Worm (Caenorhabditis elegans) whole organism, L3 larva: ENCODE data around the gene B0491.6.

Experiments used
- R02D3.7 ChIP-seq: fragments of 150-350 bp; optimal IDR thresholded peaks from 2 replicates; lab custom pipeline; 2014; ENCODE audit warnings: missing biosample characterization, missing genetic modification characterization
- ZK546.5 ChIP-seq: sonication (generic microtip); optimal IDR thresholded peaks from 2 replicates; lab custom pipeline; 2017; ENCODE audit warnings: missing biosample characterization, missing genetic modification characterization
- aly-2 ChIP-seq: fragments of 150-350 bp; optimal IDR thresholded peaks from 2 replicates; lab custom pipeline; 2014; ENCODE audit warnings: missing biosample characterization, missing genetic modification characterization
- ama-1 ChIP-seq: fragments of 150-350 bp; optimal IDR thresholded peaks from 2 replicates; lab custom pipeline; 2018
- ceh-16 ChIP-seq: sonication (generic microtip); optimal IDR thresholded peaks from 2 replicates; lab custom pipeline; 2017; ENCODE audit warnings: missing biosample characterization, missing genetic modification characterization
- ceh-28 ChIP-seq: fragments of 150-350 bp; optimal IDR thresholded peaks from 2 replicates; lab custom pipeline; 2014; ENCODE audit warnings: missing biosample characterization, missing genetic modification reagents, missing genetic modification characterization
- ceh-82 ChIP-seq: fragments of 150-350 bp; optimal IDR thresholded peaks from 2 replicates; lab custom pipeline; 2014; ENCODE audit warnings: missing biosample characterization, missing genetic modification characterization
- ceh-9 ChIP-seq: sonication (generic microtip); optimal IDR thresholded peaks from 2 replicates; lab custom pipeline; 2018; ENCODE audit warnings: missing biosample characterization, missing genetic modification characterization
- daf-12 ChIP-seq: fragments of 150-350 bp; optimal IDR thresholded peaks from 2 replicates; lab custom pipeline; 2014; ENCODE audit warnings: missing biosample characterization, missing genetic modification reagents, missing genetic modification characterization
- egl-27 ChIP-seq: sonication (generic microtip); optimal IDR thresholded peaks from 4 replicates; lab custom pipeline; 2017; ENCODE audit warnings: missing biosample characterization, missing genetic modification reagents, missing genetic modification characterization
- egl-5 ChIP-seq: fragments of 150-350 bp; optimal IDR thresholded peaks from 2 replicates; lab custom pipeline; 2017; ENCODE audit warnings: missing biosample characterization, missing genetic modification reagents, missing genetic modification characterization, inconsistent platforms
- elt-1 ChIP-seq: fragments of 150-350 bp; optimal IDR thresholded peaks from 2 replicates; lab custom pipeline; 2014; ENCODE audit warnings: missing biosample characterization, missing genetic modification characterization
- elt-2 ChIP-seq: sonication (generic microtip); optimal IDR thresholded peaks from 2 replicates; lab custom pipeline; 2016; ENCODE audit warnings: missing genetic modification reagents, mild to moderate bottlenecking, missing genetic modification characterization, missing compliant biosample characterization
- elt-3 ChIP-seq, 3 experiments: fragments of 150-350 bp in 1 of 3; sonication (generic microtip) in 2 of 3; optimal IDR thresholded peaks; 2 replicates in 2 of 3; 4 replicates in 1 of 3; lab custom pipeline; 2014 to 2017; ENCODE audit warnings: missing biosample characterization in 3 of 3, missing genetic modification characterization in 3 of 3
- eor-1 ChIP-seq, 2 experiments: fragments of 150-350 bp; optimal IDR thresholded peaks; 2 replicates each; lab custom pipeline; 2014 to 2018; ENCODE audit warnings: missing biosample characterization in 2 of 2, missing genetic modification characterization in 2 of 2
- fkh-10 ChIP-seq: sonication (generic microtip); optimal IDR thresholded peaks from 2 replicates; lab custom pipeline; 2017; ENCODE audit warnings: missing biosample characterization, missing genetic modification reagents, missing genetic modification characterization
- fkh-2 ChIP-seq: fragments of 150-350 bp; optimal IDR thresholded peaks from 2 replicates; lab custom pipeline; 2014; ENCODE audit warnings: missing biosample characterization, missing genetic modification reagents, missing genetic modification characterization
- fos-1 ChIP-seq: fragments of 150-350 bp; optimal IDR thresholded peaks from 2 replicates; lab custom pipeline; 2014; ENCODE audit warnings: missing biosample characterization, missing genetic modification characterization
- hmg-11 ChIP-seq: sonication (generic microtip); optimal IDR thresholded peaks from 2 replicates; lab custom pipeline; 2016; ENCODE audit warnings: missing genetic modification characterization, missing compliant biosample characterization
- jun-1 ChIP-seq: fragments of 150-350 bp; optimal IDR thresholded peaks from 2 replicates; lab custom pipeline; 2014; ENCODE audit warnings: missing biosample characterization, missing genetic modification reagents, missing genetic modification characterization
- lin-15B ChIP-seq: fragments of 150-350 bp; optimal IDR thresholded peaks from 2 replicates; lab custom pipeline; 2014; ENCODE audit warnings: missing biosample characterization, missing genetic modification characterization
- lin-39 ChIP-seq: fragments of 150-350 bp; optimal IDR thresholded peaks from 2 replicates; lab custom pipeline; 2018; ENCODE audit warnings: missing biosample characterization, missing genetic modification reagents, missing genetic modification characterization
- lsy-12 ChIP-seq: sonication (generic microtip); optimal IDR thresholded peaks from 2 replicates; lab custom pipeline; 2016; ENCODE audit warnings: mild to moderate bottlenecking, missing genetic modification characterization, missing compliant biosample characterization
- mdl-1 ChIP-seq: fragments of 150-350 bp; optimal IDR thresholded peaks from 2 replicates; lab custom pipeline; 2014; ENCODE audit warnings: missing biosample characterization, missing genetic modification characterization
- mml-1 ChIP-seq: fragments of 150-350 bp; sonication (generic microtip); optimal IDR thresholded peaks from 3 replicates; lab custom pipeline; 2014; ENCODE audit warnings: missing biosample characterization, missing genetic modification characterization
- nfya-1 ChIP-seq: sonication (generic microtip); optimal IDR thresholded peaks from 2 replicates; lab custom pipeline; 2017; ENCODE audit warnings: missing genetic modification characterization, mild to moderate bottlenecking, missing compliant biosample characterization, antibody characterized with exemption, moderate library complexity; ENCODE audit not compliant: insufficient read depth
- nhr-11 ChIP-seq: fragments of 150-350 bp; optimal IDR thresholded peaks from 2 replicates; lab custom pipeline; 2014; ENCODE audit warnings: missing biosample characterization, missing genetic modification characterization
- nhr-12 ChIP-seq: fragments of 150-350 bp; optimal IDR thresholded peaks from 2 replicates; lab custom pipeline; 2014; ENCODE audit warnings: missing biosample characterization, missing genetic modification characterization
- nhr-23 ChIP-seq: fragments of 150-350 bp; optimal IDR thresholded peaks from 2 replicates; lab custom pipeline; 2014; ENCODE audit warnings: missing biosample characterization, missing genetic modification reagents, missing genetic modification characterization
- nhr-237 ChIP-seq: fragments of 150-350 bp; optimal IDR thresholded peaks from 2 replicates; lab custom pipeline; 2014; ENCODE audit warnings: missing biosample characterization, missing genetic modification characterization
- nhr-25 ChIP-seq: sonication (generic microtip); optimal IDR thresholded peaks from 2 replicates; lab custom pipeline; 2017; ENCODE audit warnings: missing biosample characterization, missing genetic modification characterization
- nhr-28 ChIP-seq: fragments of 150-350 bp; optimal IDR thresholded peaks from 2 replicates; lab custom pipeline; 2014; ENCODE audit warnings: missing biosample characterization, missing genetic modification characterization
- nhr-43 ChIP-seq: sonication (generic microtip); optimal IDR thresholded peaks from 2 replicates; lab custom pipeline; 2016; ENCODE audit warnings: mild to moderate bottlenecking, missing genetic modification characterization, missing compliant biosample characterization; ENCODE audit not compliant: poor library complexity, severe bottlenecking
- nhr-67 ChIP-seq: fragments of 150-350 bp; optimal IDR thresholded peaks from 2 replicates; lab custom pipeline; 2014; ENCODE audit warnings: missing biosample characterization, missing genetic modification characterization
- nhr-76 ChIP-seq: fragments of 150-350 bp; sonication (generic microtip); optimal IDR thresholded peaks from 5 replicates; lab custom pipeline; 2014; ENCODE audit warnings: missing biosample characterization, missing genetic modification characterization
- nhr-77 ChIP-seq: fragments of 150-350 bp; optimal IDR thresholded peaks from 2 replicates; lab custom pipeline; 2014; ENCODE audit warnings: missing biosample characterization, missing genetic modification characterization
- pha-4 ChIP-seq: fragments of 150-350 bp; optimal IDR thresholded peaks from 2 replicates; lab custom pipeline; 2014; ENCODE audit warnings: missing biosample characterization, missing genetic modification reagents, missing genetic modification characterization
- pqm-1 ChIP-seq: fragments of 150-350 bp; optimal IDR thresholded peaks from 2 replicates; lab custom pipeline; 2017; ENCODE audit warnings: missing biosample characterization, missing genetic modification characterization, inconsistent platforms
- sea-2 ChIP-seq: fragments of 150-350 bp; sonication (generic microtip); optimal IDR thresholded peaks from 4 replicates; lab custom pipeline; 2014; ENCODE audit warnings: missing biosample characterization, missing genetic modification reagents, missing genetic modification characterization
- skn-1 ChIP-seq: fragments of 150-350 bp; optimal IDR thresholded peaks from 2 replicates; lab custom pipeline; 2014; ENCODE audit warnings: missing biosample characterization, missing genetic modification characterization
- snpc-4 ChIP-seq: fragments of 150-350 bp; optimal IDR thresholded peaks from 2 replicates; lab custom pipeline; 2014; ENCODE audit warnings: missing biosample characterization, missing genetic modification characterization
- tbx-2 ChIP-seq: sonication (generic microtip); optimal IDR thresholded peaks from 2 replicates; lab custom pipeline; 2016; ENCODE audit warnings: mild to moderate bottlenecking, missing genetic modification characterization, missing compliant biosample characterization
- unc-39 ChIP-seq: sonication (generic microtip); optimal IDR thresholded peaks from 4 replicates; lab custom pipeline; 2017; ENCODE audit warnings: missing biosample characterization, missing genetic modification characterization
- unc-62 ChIP-seq: fragments of 150-350 bp; sonication (generic microtip); optimal IDR thresholded peaks from 4 replicates; lab custom pipeline; 2014; ENCODE audit warnings: missing biosample characterization, missing genetic modification reagents, missing genetic modification characterization
- zag-1 ChIP-seq: fragments of 150-350 bp; optimal IDR thresholded peaks from 2 replicates; lab custom pipeline; 2014; ENCODE audit warnings: missing biosample characterization, missing genetic modification characterization
- ztf-11 ChIP-seq: fragments of 150-350 bp; optimal IDR thresholded peaks from 2 replicates; lab custom pipeline; 2014; ENCODE audit warnings: missing biosample characterization, missing genetic modification characterization
- ztf-4 ChIP-seq: fragments of 150-350 bp; optimal IDR thresholded peaks from 2 replicates; lab custom pipeline; 2014; ENCODE audit warnings: missing biosample characterization, missing genetic modification characterization

The B0491.6 gene

ce11 chrII:11349892-11350291 lies 1.7 kb upstream of the B0491.6 start, which contains the start of gene dph-5:
Gene dph-5, plus strand, starts transcription at chrII:11350192.
- TF ChIP-seq ZK546.5 (tag; lab: Kevin White, UChicago) (no peak), unc-62 (GFP tag; lab: Kevin White, UChicago) (no peak), elt-1 (tag; lab: Kevin White, UChicago) (no peak), pqm-1 (tag; lab: Kevin White, UChicago) (no peak), skn-1 (tag; lab: Kevin White, UChicago) (no peak), R02D3.7 (tag; lab: Kevin White, UChicago) (no peak)

ce11 chrII:11345570-11346029 lies 2.5 kb downstream of the B0491.6 start, which contains the start of gene nduf-11:
Gene nduf-11, minus strand, starts transcription at chrII:11345620.
- TF ChIP-seq fkh-2 (tag; lab: Kevin White, UChicago) = no peak
- peak; percentile 70 for TF ChIP-seq hmg-11
- TF ChIP-seq nhr-76 (tag; lab: Kevin White, UChicago) = no peak
- TF ChIP-seq nhr-237 (tag; lab: Kevin White, UChicago) = no peak
- peak in 1 of 3 experiments; percentile 14 for TF ChIP-seq elt-3 (tag; optimal IDR thresholded peaks at IDR 0.05; lab: Kevin White, UChicago)
- TF ChIP-seq elt-1 (tag; lab: Kevin White, UChicago) = no peak
- TF ChIP-seq tbx-2 = peak; percentile 69
- no peak for TF ChIP-seq daf-12
- no peak for TF ChIP-seq nhr-11
- TF ChIP-seq lsy-12 (tag; lab: Kevin White, UChicago) = peak; percentile 71
- no peak for TF ChIP-seq mml-1
- peak; percentile 86 for TF ChIP-seq snpc-4
- peak; percentile 89 for TF ChIP-seq lin-15B (tag; lab: Kevin White, UChicago)
- no peak for TF ChIP-seq nhr-67 (tag; lab: Kevin White, UChicago)
- TF ChIP-seq pqm-1 (tag; lab: Kevin White, UChicago) = peak; percentile 50
- no peak for TF ChIP-seq egl-27 (tag; lab: Kevin White, UChicago)
- TF ChIP-seq ceh-28 (tag; lab: Kevin White, UChicago) = peak; percentile 67
- TF ChIP-seq ceh-9 (tag; lab: Kevin White, UChicago) = no peak
- no peak for TF ChIP-seq aly-2
- no peak for TF ChIP-seq nhr-12 (tag; lab: Kevin White, UChicago)
- TF ChIP-seq nhr-23 (tag; lab: Kevin White, UChicago) = peak; percentile 93
- no peak for TF ChIP-seq eor-1 (tag; optimal IDR thresholded peaks at IDR 0.05; lab: Kevin White, UChicago)
- TF ChIP-seq pha-4 (tag; lab: Kevin White, UChicago) = peak; percentile 93
- TF ChIP-seq skn-1 (tag; lab: Kevin White, UChicago) = peak; percentile 84
- TF ChIP-seq lin-39 = peak; percentile 61
- no peak for TF ChIP-seq ZK546.5 (tag; lab: Kevin White, UChicago)
- TF ChIP-seq ama-1 (lab: Kevin White, UChicago) = peak; percentile 84
- peak; percentile 74 for TF ChIP-seq nhr-25 (tag; lab: Kevin White, UChicago)
- TF ChIP-seq fos-1 = no peak
- TF ChIP-seq mdl-1 (tag; lab: Kevin White, UChicago) = no peak
- no peak for TF ChIP-seq ztf-11
- TF ChIP-seq nhr-28 = no peak
- TF ChIP-seq nhr-43 = peak; percentile 84
- no peak for TF ChIP-seq sea-2
- no peak for TF ChIP-seq ceh-16
- peak; percentile 36 for TF ChIP-seq egl-5 (tag; lab: Kevin White, UChicago)
- peak; percentile 26 for TF ChIP-seq fkh-10 (GFP tag; lab: Kevin White, UChicago)
- TF ChIP-seq unc-39 (tag; lab: Kevin White, UChicago) = no peak
- TF ChIP-seq elt-2 (tag; lab: Kevin White, UChicago) = peak; percentile 55
- peak; percentile 17 for TF ChIP-seq zag-1 (tag; lab: Kevin White, UChicago)
- TF ChIP-seq ceh-82 (tag; lab: Kevin White, UChicago) = peak; percentile 80
- peak; percentile 82 for TF ChIP-seq R02D3.7 (tag; lab: Kevin White, UChicago)
- TF ChIP-seq nfya-1 (tag; lab: Kevin White, UChicago) = peak; percentile 89
- no peak for TF ChIP-seq ztf-4 (tag; lab: Kevin White, UChicago)
- TF ChIP-seq jun-1 (tag; lab: Kevin White, UChicago) = peak; percentile 37
- TF ChIP-seq nhr-77 (tag; lab: Kevin White, UChicago) = peak; percentile 75
- TF ChIP-seq unc-62 (GFP tag; lab: Kevin White, UChicago) = peak; percentile 32
